Worm (Caenorhabditis elegans) whole organism, L2 larva: Measurements from ENCODE around the gene pde-3.

Experiments used
- C34F6.9 ChIP-seq: fragments of 150-350 bp; optimal IDR thresholded peaks from 2 replicates; lab custom pipeline; 2014; ENCODE audit warnings: missing biosample characterization, missing genetic modification characterization
- F13H6.1 ChIP-seq: sonication (generic microtip); optimal IDR thresholded peaks from 2 replicates; lab custom pipeline; 2016; ENCODE audit warnings: missing genetic modification characterization, missing compliant biosample characterization
- ZK546.5 ChIP-seq: sonication (generic microtip); optimal IDR thresholded peaks from 2 replicates; lab custom pipeline; 2017; ENCODE audit warnings: missing biosample characterization, missing genetic modification characterization
- alr-1 ChIP-seq: fragments of 150-350 bp; optimal IDR thresholded peaks from 2 replicates; lab custom pipeline; 2014; ENCODE audit warnings: missing biosample characterization, missing genetic modification characterization
- aly-2 ChIP-seq: fragments of 150-350 bp; optimal IDR thresholded peaks from 2 replicates; lab custom pipeline; 2014; ENCODE audit warnings: missing biosample characterization, missing genetic modification characterization
- ceh-16 ChIP-seq: fragments of 150-350 bp; optimal IDR thresholded peaks from 2 replicates; lab custom pipeline; 2014; ENCODE audit warnings: missing biosample characterization, missing genetic modification characterization
- ceh-82 ChIP-seq: fragments of 150-350 bp; optimal IDR thresholded peaks from 2 replicates; lab custom pipeline; 2014; ENCODE audit warnings: missing biosample characterization, missing genetic modification characterization
- crh-2 ChIP-seq: sonication (generic microtip); optimal IDR thresholded peaks from 2 replicates; lab custom pipeline; 2017; ENCODE audit warnings: missing biosample characterization, missing genetic modification characterization
- dmd-4 ChIP-seq: sonication (generic microtip); optimal IDR thresholded peaks from 2 replicates; lab custom pipeline; 2017; ENCODE audit warnings: missing biosample characterization, missing genetic modification characterization
- egl-27 ChIP-seq: sonication (generic microtip); optimal IDR thresholded peaks from 3 replicates; lab custom pipeline; 2017; ENCODE audit warnings: missing biosample characterization, missing genetic modification reagents, missing genetic modification characterization
- elt-1 ChIP-seq: fragments of 150-350 bp; optimal IDR thresholded peaks from 2 replicates; lab custom pipeline; 2014; ENCODE audit warnings: missing biosample characterization, missing genetic modification characterization
- fos-1 ChIP-seq: fragments of 150-350 bp; optimal IDR thresholded peaks from 2 replicates; lab custom pipeline; 2014; ENCODE audit warnings: missing biosample characterization, missing genetic modification characterization
- gmeb-1 ChIP-seq: fragments of 150-350 bp; optimal IDR thresholded peaks from 2 replicates; lab custom pipeline; 2014; ENCODE audit warnings: missing biosample characterization, missing genetic modification characterization
- lin-11 ChIP-seq: fragments of 150-350 bp; sonication (generic microtip); optimal IDR thresholded peaks from 2 replicates; lab custom pipeline; 2014; ENCODE audit warnings: missing biosample characterization, missing genetic modification characterization, inconsistent platforms, mixed read lengths
- lin-13 ChIP-seq: fragments of 150-350 bp; optimal IDR thresholded peaks from 2 replicates; lab custom pipeline; 2014; ENCODE audit warnings: missing biosample characterization, missing genetic modification reagents, missing genetic modification characterization
- lsy-2 ChIP-seq, 2 experiments: fragments of 150-350 bp in 1 of 2; sonication (generic microtip) in 1 of 2; optimal IDR thresholded peaks; 2 replicates each; lab custom pipeline; 2014 to 2017; ENCODE audit warnings: missing biosample characterization in 2 of 2, missing genetic modification characterization in 2 of 2
- mab-5 ChIP-seq: fragments of 150-350 bp; optimal IDR thresholded peaks from 2 replicates; lab custom pipeline; 2014; ENCODE audit warnings: missing biosample characterization, missing genetic modification characterization
- mbf-1 ChIP-seq: sonication (generic microtip); optimal IDR thresholded peaks from 2 replicates; lab custom pipeline; 2017; ENCODE audit warnings: missing biosample characterization, missing genetic modification characterization
- nhr-10 ChIP-seq: sonication (generic microtip); optimal IDR thresholded peaks from 2 replicates; lab custom pipeline; 2017; ENCODE audit warnings: missing biosample characterization, missing genetic modification characterization
- nhr-11 ChIP-seq: fragments of 150-350 bp; optimal IDR thresholded peaks from 2 replicates; lab custom pipeline; 2014; ENCODE audit warnings: missing biosample characterization, missing genetic modification characterization
- nhr-129 ChIP-seq: fragments of 150-350 bp; optimal IDR thresholded peaks from 2 replicates; lab custom pipeline; 2014; ENCODE audit warnings: missing biosample characterization, missing genetic modification characterization
- nhr-21 ChIP-seq: fragments of 150-350 bp; optimal IDR thresholded peaks from 2 replicates; lab custom pipeline; 2014; ENCODE audit warnings: missing biosample characterization, missing genetic modification characterization
- nhr-23 ChIP-seq: fragments of 150-350 bp; optimal IDR thresholded peaks from 2 replicates; lab custom pipeline; 2014; ENCODE audit warnings: missing biosample characterization, missing genetic modification reagents, missing genetic modification characterization
- nhr-237 ChIP-seq: fragments of 150-350 bp; optimal IDR thresholded peaks from 2 replicates; lab custom pipeline; 2014; ENCODE audit warnings: missing biosample characterization, missing genetic modification characterization
- nhr-25 ChIP-seq: fragments of 150-350 bp; sonication (generic microtip); optimal IDR thresholded peaks from 3 replicates; lab custom pipeline; 2014; ENCODE audit warnings: missing biosample characterization, missing genetic modification characterization
- nhr-77 ChIP-seq: fragments of 150-350 bp; optimal IDR thresholded peaks from 2 replicates; lab custom pipeline; 2014; ENCODE audit warnings: missing biosample characterization, missing genetic modification characterization
- peb-1 ChIP-seq: fragments of 150-350 bp; optimal IDR thresholded peaks from 2 replicates; lab custom pipeline; 2014; ENCODE audit warnings: missing biosample characterization, missing genetic modification characterization
- sem-4 ChIP-seq: fragments of 150-350 bp; optimal IDR thresholded peaks from 2 replicates; lab custom pipeline; 2014; ENCODE audit warnings: missing biosample characterization, missing genetic modification reagents, missing genetic modification characterization
- sma-3 ChIP-seq: sonication (generic microtip); optimal IDR thresholded peaks from 2 replicates; lab custom pipeline; 2016; ENCODE audit warnings: missing genetic modification reagents, missing genetic modification characterization, missing compliant biosample characterization
- snpc-4 ChIP-seq: fragments of 150-350 bp; optimal IDR thresholded peaks from 2 replicates; lab custom pipeline; 2014; ENCODE audit warnings: missing biosample characterization, missing genetic modification characterization
- unc-39 ChIP-seq: fragments of 150-350 bp; optimal IDR thresholded peaks from 2 replicates; lab custom pipeline; 2014; ENCODE audit warnings: missing biosample characterization, missing genetic modification characterization
- unc-55 ChIP-seq: fragments of 150-350 bp; sonication (generic microtip); optimal IDR thresholded peaks from 3 replicates; lab custom pipeline; 2014; ENCODE audit warnings: missing biosample characterization, missing genetic modification reagents, missing genetic modification characterization
- unc-62 ChIP-seq: fragments of 150-350 bp; optimal IDR thresholded peaks from 2 replicates; lab custom pipeline; 2014; ENCODE audit warnings: missing biosample characterization, missing genetic modification reagents, missing genetic modification characterization
- zag-1 ChIP-seq: fragments of 150-350 bp; optimal IDR thresholded peaks from 2 replicates; lab custom pipeline; 2014; ENCODE audit warnings: missing biosample characterization, missing genetic modification characterization
- ztf-1 ChIP-seq: fragments of 200-800 bp; sonication (Bioruptor generic); conservative IDR thresholded peaks from 2 replicates; pipeline ENCODE4 v1.3.6; 2022; ENCODE audit warnings: missing genetic modification characterization, missing compliant biosample characterization
- ztf-11 ChIP-seq: sonication (generic microtip); optimal IDR thresholded peaks from 2 replicates; lab custom pipeline; 2017; ENCODE audit warnings: missing biosample characterization, missing genetic modification characterization
- ztf-4 ChIP-seq: fragments of 150-350 bp; optimal IDR thresholded peaks from 2 replicates; lab custom pipeline; 2014; ENCODE audit warnings: missing biosample characterization, missing genetic modification characterization

Gene pde-3

ce11 chrII:14967084-14967483 is 47.6 kb downstream of the pde-3 start:
- peak; percentile 27 for TF ChIP-seq F13H6.1 (tag; lab: Kevin White, UChicago)
- TF ChIP-seq nhr-237 (tag; lab: Kevin White, UChicago): no peak
- TF ChIP-seq elt-1: no peak
- TF ChIP-seq crh-2 (tag; lab: Kevin White, UChicago): no peak
- no peak for TF ChIP-seq ZK546.5 (tag; lab: Kevin White, UChicago)
- TF ChIP-seq sma-3: no peak
- TF ChIP-seq nhr-21 (tag; lab: Kevin White, UChicago): no peak
- TF ChIP-seq, all 48 proteins: peak for 1

ce11 chrII:14968275-14968674 is 48.8 kb downstream of the pde-3 start:
- TF ChIP-seq egl-27 (tag; lab: Kevin White, UChicago) (no peak), ceh-16 (tag; lab: Kevin White, UChicago) (no peak), peb-1 (tag; lab: Kevin White, UChicago) (no peak), unc-55 (GFP tag; lab: Kevin White, UChicago) (no peak), fos-1 (no peak), nhr-23 (tag; lab: Kevin White, UChicago) (no peak), unc-39 (tag; lab: Kevin White, UChicago) (no peak), aly-2 (no peak), mab-5 (tag; lab: Kevin White, UChicago) (no peak), ztf-4 (tag; lab: Kevin White, UChicago) (no peak), ztf-1 (no peak), ztf-11 (tag; lab: Kevin White, UChicago) (no peak), nhr-11 (tag; lab: Kevin White, UChicago) (no peak)

ce11 chrII:14969320-14969950 is 49.9 kb downstream of the pde-3 start, which contains the start of the genes pole-4, nsun-5 and metl-2:
pole-4 (minus strand) TSS chrII:14969354.
nsun-5 (plus strand) TSS chrII:14969617.
metl-2 (plus strand) TSS chrII:14969900.
- TF ChIP-seq fos-1 (peak; percentile 7), snpc-4 (tag; lab: Kevin White, UChicago) (peak; percentile 55), crh-2 (tag; lab: Kevin White, UChicago) (peak; percentile 27), lsy-2 (tag; optimal IDR thresholded peaks at IDR 0.05; lab: Kevin White, UChicago) (peak in 1 of 2 experiments; percentile 73), nhr-21 (tag; lab: Kevin White, UChicago) (no peak), ztf-11 (tag; lab: Kevin White, UChicago) (no peak), nhr-129 (tag; lab: Kevin White, UChicago) (no peak), nhr-25 (tag; lab: Kevin White, UChicago) (peak; percentile 1), lin-13 (GFP tag; lab: Kevin White, UChicago) (peak; percentile 39), gmeb-1 (tag; lab: Kevin White, UChicago) (peak; percentile 74), C34F6.9 (tag; lab: Kevin White, UChicago) (peak; percentile 71), F13H6.1 (tag; lab: Kevin White, UChicago) (no peak), peb-1 (tag; lab: Kevin White, UChicago) (no peak), unc-55 (GFP tag; lab: Kevin White, UChicago) (peak; percentile 78)
- TF ChIP-seq, all 48 proteins: peak for 9

- TF ChIP-seq dmd-4 (tag; lab: Kevin White, UChicago): no peak
- no peak for TF ChIP-seq nhr-21 (tag; lab: Kevin White, UChicago)
- TF ChIP-seq nhr-237 (tag; lab: Kevin White, UChicago): no peak
- no peak for TF ChIP-seq mbf-1 (tag; lab: Kevin White, UChicago)
- TF ChIP-seq C34F6.9 (tag; lab: Kevin White, UChicago): no peak
- TF ChIP-seq alr-1 (tag; lab: Kevin White, UChicago): no peak
- no peak for TF ChIP-seq nhr-10 (tag; lab: Kevin White, UChicago)
- TF ChIP-seq unc-62 (GFP tag; lab: Kevin White, UChicago): no peak
- no peak for TF ChIP-seq egl-27 (tag; lab: Kevin White, UChicago)
- no peak for TF ChIP-seq lin-11 (tag; lab: Kevin White, UChicago)
- TF ChIP-seq nhr-77 (tag; lab: Kevin White, UChicago): no peak
- TF ChIP-seq sem-4 (tag; lab: Kevin White, UChicago): no peak
- TF ChIP-seq ztf-11 (tag; lab: Kevin White, UChicago): no peak
- no peak for TF ChIP-seq fos-1
- TF ChIP-seq ceh-16 (tag; lab: Kevin White, UChicago): no peak
- no peak for TF ChIP-seq ZK546.5 (tag; lab: Kevin White, UChicago)
- no peak for TF ChIP-seq ceh-82 (tag; lab: Kevin White, UChicago)
- TF ChIP-seq zag-1: no peak
Observed at ce11 chrII:14983909-14984308, 64.4 kb downstream of the pde-3 start, which contains the start of gene Y53F4B.5. Y53F4B.5 (minus strand) TSS chrII:14984009.
